Worm (Caenorhabditis elegans): ENCODE results near the gene acl-12.

DNA sequence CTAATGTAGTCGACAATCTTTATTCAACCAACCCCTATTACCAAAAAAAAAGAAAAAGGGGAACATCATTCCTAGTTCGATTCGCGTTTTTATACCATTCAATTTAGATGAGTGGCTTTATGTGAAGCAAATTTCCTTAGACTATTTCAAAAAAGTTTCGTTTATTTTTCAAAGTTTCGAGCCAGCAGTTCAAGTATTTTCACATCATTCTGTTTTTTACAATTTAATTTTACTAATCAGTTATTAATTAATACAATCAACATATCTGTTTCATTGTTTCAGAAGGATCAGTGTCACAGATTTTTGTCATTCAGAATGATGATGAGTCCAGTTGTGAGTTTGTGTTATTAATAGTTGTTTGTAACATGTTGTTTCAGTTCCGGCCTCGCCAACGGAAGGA, 32.4 kb downstream of the acl-12 start, which contains the start of gene C10A4.2:
- TF ChIP-seq hmg-4 (GFP tag; optimal IDR thresholded peaks at IDR 0.05) (no peak), F13C5.2 (tag; optimal IDR thresholded peaks at IDR 0.05) (no peak), tbx-11 (GFP tag; IDR thresholded peaks at IDR 0.05) (no peak)
